Fruit fly (Drosophila melanogaster): ENCODE results near the gene CG42570.
A peak's percentile ranks its signal among the peaks of the same experiment; 100 is the strongest.

The CG42570 gene

dm6 chr3L:15713932-15714492 lies 3.6 kb upstream of the CG42570 start (continued):
- peak; percentile 32; the same call in 1 of the 2 replicates for TF ChIP-seq E2f1 (GFP tag; IDR thresholded peaks at IDR 0.05)
- no peak for TF ChIP-seq Dp (GFP tag; optimal IDR thresholded peaks at IDR 0.05)
- TF ChIP-seq btn (GFP tag; optimal IDR thresholded peaks at IDR 0.05), result peak; percentile 49
- TF ChIP-seq CG2712 (tag; optimal IDR thresholded peaks at IDR 0.05), result peak; percentile 28
- peak; percentile 40 for TF ChIP-seq dmrt11E (tag; optimal IDR thresholded peaks at IDR 0.05)
- peak; percentile 60 for TF ChIP-seq kay (GFP tag; optimal IDR thresholded peaks at IDR 0.05)
- TF ChIP-seq CG9727 (GFP tag; optimal IDR thresholded peaks at IDR 0.05), result peak; percentile 78
- peak; percentile 53 for TF ChIP-seq CG18764 (GFP tag; optimal IDR thresholded peaks at IDR 0.05)
- TF ChIP-seq CG6791 (GFP tag; IDR thresholded peaks at IDR 0.05; ENCODE audit: partially characterized antibody), result no peak
- no peak for TF ChIP-seq pfk (GFP tag; optimal IDR thresholded peaks at IDR 0.05)
- TF ChIP-seq Nf-YB (GFP tag; optimal IDR thresholded peaks at IDR 0.05), result peak; percentile 14
- TF ChIP-seq Sry-δ (GFP tag; optimal IDR thresholded peaks at IDR 0.05), result peak; percentile 32
- TF ChIP-seq CG8089 (GFP tag; optimal IDR thresholded peaks at IDR 0.05), result peak; percentile 54
- 0 out of 2 replicates have a peak, but pooled peaks have one; percentile 16 for TF ChIP-seq CG14441 (GFP tag; IDR thresholded peaks at IDR 0.05)
- peak; percentile 66; the same call in 1 of the 2 replicates for TF ChIP-seq sob (GFP tag; IDR thresholded peaks at IDR 0.05)
- TF ChIP-seq CG16813 (GFP tag; IDR thresholded peaks at IDR 0.05; ENCODE audit: partially characterized antibody), result no peak
- TF ChIP-seq hbn (GFP tag; IDR thresholded peaks at IDR 0.05; ENCODE audit: partially characterized antibody), result no peak
- TF ChIP-seq Jarid2 (GFP tag; optimal IDR thresholded peaks at IDR 0.05), result peak; percentile 38
- TF ChIP-seq Bdp1 (GFP tag; optimal IDR thresholded peaks at IDR 0.05), result peak; percentile 61
- peak; percentile 27; the same call in 1 of the 2 replicates for TF ChIP-seq rib (GFP tag; IDR thresholded peaks at IDR 0.05)
- TF ChIP-seq Opbp (GFP tag; IDR thresholded peaks at IDR 0.05; ENCODE audit: partially characterized antibody), result no peak
- peak; percentile 46 for TF ChIP-seq CG4328 (GFP tag; optimal IDR thresholded peaks at IDR 0.05)
- no peak for TF ChIP-seq Dek (tag; optimal IDR thresholded peaks at IDR 0.05)
- TF ChIP-seq CG7745 (tag; optimal IDR thresholded peaks at IDR 0.05), result no peak
- peak; percentile 17 for TF ChIP-seq az2 (GFP tag; optimal IDR thresholded peaks at IDR 0.05)
- TF ChIP-seq Meics (GFP tag; optimal IDR thresholded peaks at IDR 0.05), result peak; percentile 59
- no peak for TF ChIP-seq sim (GFP tag; IDR thresholded peaks at IDR 0.05)
- TF ChIP-seq sug (tag; optimal IDR thresholded peaks at IDR 0.05), result peak; percentile 77
- peak; percentile 15 to 51 for TF ChIP-seq Pdp1 (GFP tag; optimal IDR thresholded peaks at IDR 0.05)
- TF ChIP-seq CG1603 (tag; optimal IDR thresholded peaks at IDR 0.05), result peak; percentile 67
- TF ChIP-seq CG7786 (GFP tag; optimal IDR thresholded peaks at IDR 0.05), result peak; percentile 7
- TF ChIP-seq ash1 (GFP tag; optimal IDR thresholded peaks at IDR 0.05), result peak; percentile 70
- TF ChIP-seq psq (GFP tag; optimal IDR thresholded peaks at IDR 0.05), result peak; percentile 50
- 0 out of 3 replicates have a peak, but pooled peaks have one; percentile 22 for TF ChIP-seq ase (GFP tag; IDR thresholded peaks at IDR 0.05)
- TF ChIP-seq unc-4 (GFP tag; IDR thresholded peaks at IDR 0.05; ENCODE audit: partially characterized antibody), result no peak
- peak; percentile 35 for TF ChIP-seq CG4820 (GFP tag; optimal IDR thresholded peaks at IDR 0.05)
- TF ChIP-seq Asciz (GFP tag; optimal IDR thresholded peaks at IDR 0.05), result peak; percentile 70
- peak; percentile 57 for TF ChIP-seq schlank (tag; optimal IDR thresholded peaks at IDR 0.05)
- 0 out of 2 replicates have a peak, but pooled peaks have one; percentile 12 for TF ChIP-seq CG10321 (GFP tag; IDR thresholded peaks at IDR 0.05)
- peak; percentile 70 for TF ChIP-seq CHES-1-like (GFP tag; optimal IDR thresholded peaks at IDR 0.05)
- no peak for TF ChIP-seq CG8478 (optimal IDR thresholded peaks at IDR 0.05)
- peak; percentile 12 for TF ChIP-seq CG9609 (GFP tag; optimal IDR thresholded peaks at IDR 0.05)
- TF ChIP-seq CoRest (tag; optimal IDR thresholded peaks at IDR 0.05), result peak; percentile 29
- TF ChIP-seq pros (GFP tag; optimal IDR thresholded peaks at IDR 0.05), result no peak
- TF ChIP-seq CG8359 (GFP tag; optimal IDR thresholded peaks at IDR 0.05; ENCODE audit: borderline replicate concordance), result peak; percentile 55
- peak; percentile 21 for TF ChIP-seq Myb (GFP tag; optimal IDR thresholded peaks at IDR 0.05)
- TF ChIP-seq CG18476 (GFP tag; optimal IDR thresholded peaks at IDR 0.05), result peak; percentile 25
- no peak for TF ChIP-seq C15 (GFP tag; IDR thresholded peaks at IDR 0.05)
- peak; percentile 77 for TF ChIP-seq CG3407 (GFP tag; optimal IDR thresholded peaks at IDR 0.05)
